Worm (Caenorhabditis elegans) whole organism, mixed stage, embryonic: ENCODE data around the gene asp-2.

Source experiments
- ceh-39 ChIP-seq: fragments of 150-350 bp; optimal IDR thresholded peaks from 2 replicates; lab custom pipeline; 2014; ENCODE audit warnings: missing biosample characterization, missing genetic modification characterization
- nhr-2 ChIP-seq: fragments of 150-350 bp; optimal IDR thresholded peaks from 2 replicates; lab custom pipeline; 2014; ENCODE audit warnings: missing biosample characterization, missing genetic modification characterization
- pha-4 ChIP-seq: fragments of 150-350 bp; optimal IDR thresholded peaks from 2 replicates; lab custom pipeline; 2018; ENCODE audit warnings: missing biosample characterization, missing genetic modification reagents, missing genetic modification characterization
- unc-62 ChIP-seq: fragments of 150-350 bp; optimal IDR thresholded peaks from 2 replicates; lab custom pipeline; 2014; ENCODE audit warnings: missing biosample characterization, missing genetic modification reagents, missing genetic modification characterization

- no peak for TF ChIP-seq ceh-39
- no peak for TF ChIP-seq unc-62 (GFP tag; lab: Kevin White, UChicago)
- TF ChIP-seq nhr-2 (tag; lab: Kevin White, UChicago), result no peak
- no peak for TF ChIP-seq pha-4
These were observed 10.7 kb downstream of the asp-2 start, which contains the start of gene mdt-27 for ce11 chrV:9213554-9213953.
